Worm (Caenorhabditis elegans) whole organism, L4/young adult: ENCODE data around the gene pnk-4.
A peak's percentile ranks its signal among the peaks of the same experiment; 100 is the strongest.

Experiments used
- W03F9.2 ChIP-seq: fragments of 150-350 bp; optimal IDR thresholded peaks from 2 replicates; lab custom pipeline; 2014; ENCODE audit warnings: missing biosample characterization, missing genetic modification characterization
- dao-5 ChIP-seq: sonication (generic microtip); optimal IDR thresholded peaks from 2 replicates; lab custom pipeline; 2016; ENCODE audit warnings: missing genotype, missing genetic modification characterization, moderate library complexity, missing compliant biosample characterization
- him-1 ChIP-seq: sonication (generic microtip); optimal IDR thresholded peaks from 2 replicates; lab custom pipeline; 2016; ENCODE audit warnings: missing genotype, missing genetic modification reagents, missing genetic modification characterization, missing compliant biosample characterization

The pnk-4 gene

ce11 chrX:5087366-5087891 is at the start of gene pnk-4:
TSS of gene pnk-4 (plus strand) at chrX:5087841.
- no peak for TF ChIP-seq W03F9.2 (tag; lab: Kevin White, UChicago)
- no peak for TF ChIP-seq dao-5 (tag; lab: Kevin White, UChicago)
- TF ChIP-seq him-1 (tag; lab: Kevin White, UChicago), result no peak

- no peak for TF ChIP-seq him-1 (tag; lab: Kevin White, UChicago)
- TF ChIP-seq dao-5 (tag; lab: Kevin White, UChicago), result no peak
- no peak for TF ChIP-seq W03F9.2 (tag; lab: Kevin White, UChicago)
Measured at ce11 chrX:5038812-5039211, 48.8 kb upstream of the pnk-4 start.

- no peak for TF ChIP-seq W03F9.2 (tag; lab: Kevin White, UChicago)
- no peak for TF ChIP-seq dao-5 (tag; lab: Kevin White, UChicago)
- no peak for TF ChIP-seq him-1 (tag; lab: Kevin White, UChicago)
Measured at ce11 chrX:5040038-5040437, 47.6 kb upstream of the pnk-4 start.

ce11 chrX:5043887-5044286 is 43.8 kb upstream of the pnk-4 start, which contains the start of gene Y64H9A.2:
TSS of gene Y64H9A.2 (plus strand) at chrX:5043976.
- no peak for TF ChIP-seq W03F9.2 (tag; lab: Kevin White, UChicago)
- TF ChIP-seq dao-5 (tag; lab: Kevin White, UChicago), result no peak
- TF ChIP-seq him-1 (tag; lab: Kevin White, UChicago), result no peak

ce11 chrX:5059163-5059562 is 28.5 kb upstream of the pnk-4 start, which contains the start of gene C24H10.4:
TSS of gene C24H10.4 (minus strand) at chrX:5059263.
- no peak for TF ChIP-seq dao-5 (tag; lab: Kevin White, UChicago)
- no peak for TF ChIP-seq him-1 (tag; lab: Kevin White, UChicago)
- no peak for TF ChIP-seq W03F9.2 (tag; lab: Kevin White, UChicago)

- TF ChIP-seq W03F9.2 (tag; lab: Kevin White, UChicago) (no peak), him-1 (tag; lab: Kevin White, UChicago) (no peak), dao-5 (tag; lab: Kevin White, UChicago) (no peak)
Measured at ce11 chrX:5060756-5061155, 26.9 kb upstream of the pnk-4 start, which contains the start of gene C24H10.3. TSS of gene C24H10.3 (plus strand) at chrX:5061056.

ce11 chrX:5061763-5062162 is 25.9 kb upstream of the pnk-4 start:
- TF ChIP-seq dao-5 (tag; lab: Kevin White, UChicago), result no peak
- TF ChIP-seq him-1 (tag; lab: Kevin White, UChicago), result no peak
- TF ChIP-seq W03F9.2 (tag; lab: Kevin White, UChicago), result no peak

ce11 chrX:5063750-5064652 is 23.6 kb upstream of the pnk-4 start, which contains the start of gene C24H10.2:
TSS of gene C24H10.2 (plus strand) at chrX:5064602.
- TF ChIP-seq dao-5 (tag; lab: Kevin White, UChicago) (no peak), him-1 (tag; lab: Kevin White, UChicago) (peak; percentile 3)

- no peak for TF ChIP-seq W03F9.2 (tag; lab: Kevin White, UChicago)
- no peak for TF ChIP-seq him-1 (tag; lab: Kevin White, UChicago)
- no peak for TF ChIP-seq dao-5 (tag; lab: Kevin White, UChicago)
Measured at ce11 chrX:5066570-5066969, 21.1 kb upstream of the pnk-4 start.

- TF ChIP-seq W03F9.2 (tag; lab: Kevin White, UChicago), result no peak
- TF ChIP-seq dao-5 (tag; lab: Kevin White, UChicago), result no peak
- TF ChIP-seq him-1 (tag; lab: Kevin White, UChicago), result no peak
Measured at ce11 chrX:5067796-5068195, 19.8 kb upstream of the pnk-4 start, which contains the start of gene clc-7. TSS of gene clc-7 (plus strand) at chrX:5068096.

ce11 chrX:5071025-5071424 is 16.6 kb upstream of the pnk-4 start:
- TF ChIP-seq dao-5 (tag; lab: Kevin White, UChicago) (no peak), him-1 (tag; lab: Kevin White, UChicago) (no peak), W03F9.2 (tag; lab: Kevin White, UChicago) (no peak)

- TF ChIP-seq him-1 (tag; lab: Kevin White, UChicago) (no peak), dao-5 (tag; lab: Kevin White, UChicago) (no peak), W03F9.2 (tag; lab: Kevin White, UChicago) (no peak)
Measured at ce11 chrX:5073895-5074294, 13.7 kb upstream of the pnk-4 start.

ce11 chrX:5075538-5075937 is 12.1 kb upstream of the pnk-4 start:
- no peak for TF ChIP-seq dao-5 (tag; lab: Kevin White, UChicago)
- no peak for TF ChIP-seq W03F9.2 (tag; lab: Kevin White, UChicago)
- no peak for TF ChIP-seq him-1 (tag; lab: Kevin White, UChicago)
